Fruit fly (Drosophila melanogaster) S2 (cell line): ENCODE measurements around the gene CG33635.

ENCODE experiments used
- CG8478 ChIP-seq: fragments of >200 bp; optimal IDR thresholded peaks from 2 replicates; lab custom pipeline; 2018
- CTCF ChIP-seq, 2 experiments: fragments of >200 bp; optimal IDR thresholded peaks; 2 replicates each; lab custom pipeline; 2018

DNA sequence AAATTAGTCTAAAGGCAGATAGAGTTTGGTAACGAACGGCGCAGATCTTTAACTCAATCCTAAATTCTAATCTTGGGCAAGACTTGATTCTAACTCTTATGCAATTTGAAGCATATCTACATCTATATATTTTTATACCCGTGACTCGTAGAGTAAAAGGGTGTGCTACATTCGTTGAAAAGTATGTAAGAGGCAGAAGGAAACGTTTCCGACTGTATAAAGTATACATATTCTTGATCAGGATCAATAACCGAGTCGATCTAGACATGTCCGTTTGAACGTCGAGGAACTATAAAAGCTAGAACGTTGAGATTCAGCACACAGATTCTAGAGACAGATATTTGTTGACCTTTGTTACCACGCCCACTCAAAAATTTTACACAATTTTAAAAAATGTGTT lies 42.1 kb downstream of the CG33635 start, which contains the start of gene CG13694:
- no peak for TF ChIP-seq CG8478 (lab: Kevin White, UChicago)
- no peak for TF ChIP-seq CTCF (optimal IDR thresholded peaks at IDR 0.05; lab: Kevin White, UChicago)
